Fruit fly (Drosophila melanogaster): ENCODE results near the gene CG42371.

CG42371 gene

dm6 chr2L:2182735-2183340 lies 34.2 kb downstream of the CG42371 start:
- no peak for TF ChIP-seq foxo (GFP tag; optimal IDR thresholded peaks at IDR 0.05)
- TF ChIP-seq Mio (GFP tag; optimal IDR thresholded peaks at IDR 0.05), result no peak
- no peak for TF ChIP-seq brk (GFP tag; optimal IDR thresholded peaks at IDR 0.05)
- no peak for TF ChIP-seq dmrt93B (GFP tag; optimal IDR thresholded peaks at IDR 0.05)
- no peak for TF ChIP-seq dsf (GFP tag; optimal IDR thresholded peaks at IDR 0.05; ENCODE audit: borderline replicate concordance)
- no peak for TF ChIP-seq jim (GFP tag; optimal IDR thresholded peaks at IDR 0.05)
- TF ChIP-seq woc (GFP tag; optimal IDR thresholded peaks at IDR 0.05), result no peak
- no peak for TF ChIP-seq HLH106 (tag; optimal IDR thresholded peaks at IDR 0.05)
- TF ChIP-seq br (GFP tag; optimal IDR thresholded peaks at IDR 0.05), result no peak
- no peak for TF ChIP-seq Hr78 (GFP tag; optimal IDR thresholded peaks at IDR 0.05)
- TF ChIP-seq Sp1 (GFP tag; optimal IDR thresholded peaks at IDR 0.05), result no peak
- TF ChIP-seq lola (GFP tag; optimal IDR thresholded peaks at IDR 0.05), result no peak
- TF ChIP-seq dl (GFP tag; optimal IDR thresholded peaks at IDR 0.05; ENCODE audit: insufficient read depth in 1 of 2, partially characterized antibody in 2 of 2), result no peak
- no peak for TF ChIP-seq tai (GFP tag; optimal IDR thresholded peaks at IDR 0.05)
- no peak for TF ChIP-seq Dfd (GFP tag; optimal IDR thresholded peaks at IDR 0.05)
- TF ChIP-seq pan (optimal IDR thresholded peaks at IDR 0.05), result no peak
- TF ChIP-seq sv (GFP tag; optimal IDR thresholded peaks at IDR 0.05), result no peak

dm6 chr2L:2181971-2182643 lies 34.9 kb downstream of the CG42371 start:
- TF ChIP-seq Sp1 (GFP tag; optimal IDR thresholded peaks at IDR 0.05) (peak; percentile 10), Abd-B (GFP tag; optimal IDR thresholded peaks at IDR 0.05) (no peak), dl (GFP tag; optimal IDR thresholded peaks at IDR 0.05; ENCODE audit: insufficient read depth in 1 of 2, partially characterized antibody in 2 of 2) (no peak), sv (GFP tag; optimal IDR thresholded peaks at IDR 0.05) (peak; percentile 31), fru (GFP tag; optimal IDR thresholded peaks at IDR 0.05) (peak; percentile 59), foxo (GFP tag; optimal IDR thresholded peaks at IDR 0.05) (peak in 1 of 2 experiments; percentile 37), br (GFP tag; optimal IDR thresholded peaks at IDR 0.05) (peak; percentile 7), Hr83 (GFP tag; optimal IDR thresholded peaks at IDR 0.05; ENCODE audit: poor library complexity, severe bottlenecking) (no peak), h (GFP tag; optimal IDR thresholded peaks at IDR 0.05) (peak; percentile 20), OdsH (GFP tag; optimal IDR thresholded peaks at IDR 0.05) (peak; percentile 5), psq (GFP tag; optimal IDR thresholded peaks at IDR 0.05) (peak; percentile 14), Hnf4 (GFP tag; optimal IDR thresholded peaks at IDR 0.05) (peak; percentile 10), woc (GFP tag; optimal IDR thresholded peaks at IDR 0.05) (peak; percentile 64), usp (GFP tag; optimal IDR thresholded peaks at IDR 0.05) (no peak), HLH106 (tag; optimal IDR thresholded peaks at IDR 0.05) (peak; percentile 34)

DNA sequence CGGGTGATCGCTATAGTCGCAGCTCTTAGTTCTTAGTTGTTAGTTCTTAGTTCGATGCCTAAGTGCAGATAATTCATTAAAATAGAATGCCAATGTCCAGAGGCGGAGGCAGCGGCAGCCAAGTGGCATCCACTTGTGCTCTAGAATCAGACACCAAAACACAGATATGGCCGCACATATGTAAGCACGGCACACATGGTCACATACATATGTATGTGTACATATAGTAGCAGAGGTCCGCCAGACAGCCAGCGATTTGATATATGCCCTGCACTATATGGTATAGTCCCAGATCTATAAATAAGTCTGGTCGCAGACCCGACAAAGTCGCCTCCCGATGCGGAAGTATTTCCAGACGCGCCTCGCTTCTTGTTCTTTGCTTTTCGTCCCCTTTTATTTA lies 36.4 kb downstream of the CG42371 start:
- no peak for TF ChIP-seq Vsx2 (GFP tag; optimal IDR thresholded peaks at IDR 0.05; ENCODE audit: partially characterized antibody)
- no peak for TF ChIP-seq Hr78 (GFP tag; optimal IDR thresholded peaks at IDR 0.05)
- no peak for TF ChIP-seq Sp1 (GFP tag; optimal IDR thresholded peaks at IDR 0.05)
- no peak for TF ChIP-seq N (GFP tag; optimal IDR thresholded peaks at IDR 0.05)
- no peak for TF ChIP-seq Myc (optimal IDR thresholded peaks at IDR 0.05)
- no peak for TF ChIP-seq pan (optimal IDR thresholded peaks at IDR 0.05)
- no peak for TF ChIP-seq Rel (GFP tag; optimal IDR thresholded peaks at IDR 0.05)
- TF ChIP-seq Rel (tag; optimal IDR thresholded peaks at IDR 0.05), result no peak
- no peak for TF ChIP-seq Hr83 (GFP tag; optimal IDR thresholded peaks at IDR 0.05; ENCODE audit: poor library complexity, severe bottlenecking)
- no peak for TF ChIP-seq CG32264 (GFP tag; optimal IDR thresholded peaks at IDR 0.05)
- no peak for TF ChIP-seq CrebA (GFP tag; optimal IDR thresholded peaks at IDR 0.05; ENCODE audit: borderline replicate concordance)

DNA sequence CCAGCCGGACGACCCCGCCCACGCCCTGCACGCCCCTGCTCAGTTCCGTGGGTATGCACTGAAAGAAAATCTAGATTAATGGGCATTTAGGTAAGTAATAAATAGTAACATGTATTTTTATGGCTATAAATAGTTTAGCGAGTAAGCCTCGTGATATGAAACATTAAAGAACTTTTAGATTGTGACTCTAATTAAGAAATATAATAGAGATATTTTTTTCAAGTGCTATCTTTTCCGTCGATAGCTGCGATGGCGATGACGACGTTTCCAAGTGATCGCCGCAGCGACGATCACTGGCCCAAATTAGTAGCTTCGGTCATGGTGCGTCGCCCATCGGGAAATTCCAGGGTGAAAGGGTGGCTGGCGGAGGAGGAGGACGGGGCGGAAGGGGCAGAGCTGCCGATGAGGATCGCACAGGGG lies 36.9 kb downstream of the CG42371 start:
- TF ChIP-seq h (GFP tag; optimal IDR thresholded peaks at IDR 0.05) (peak; percentile 77), psq (GFP tag; optimal IDR thresholded peaks at IDR 0.05) (peak; percentile 64), fru (GFP tag; optimal IDR thresholded peaks at IDR 0.05) (peak; percentile 75), br (GFP tag; optimal IDR thresholded peaks at IDR 0.05) (peak; percentile 63), Jra (GFP tag; optimal IDR thresholded peaks at IDR 0.05) (peak; percentile 14), Dif (GFP tag; optimal IDR thresholded peaks at IDR 0.05; ENCODE audit: partially characterized antibody) (no peak), Sp1 (GFP tag; optimal IDR thresholded peaks at IDR 0.05) (peak; percentile 68), OdsH (GFP tag; optimal IDR thresholded peaks at IDR 0.05) (peak; percentile 67), CG32264 (GFP tag; optimal IDR thresholded peaks at IDR 0.05) (peak; percentile 26), dmrt93B (GFP tag; optimal IDR thresholded peaks at IDR 0.05) (peak; percentile 40), CrebA (GFP tag; optimal IDR thresholded peaks at IDR 0.05; ENCODE audit: borderline replicate concordance) (no peak), Dfd (GFP tag; optimal IDR thresholded peaks at IDR 0.05) (no peak), Myc (optimal IDR thresholded peaks at IDR 0.05) (no peak), dl (GFP tag; optimal IDR thresholded peaks at IDR 0.05; ENCODE audit: insufficient read depth in 1 of 2, partially characterized antibody in 2 of 2) (no peak), HLH106 (tag; optimal IDR thresholded peaks at IDR 0.05) (peak; percentile 71), sv (GFP tag; optimal IDR thresholded peaks at IDR 0.05) (peak; percentile 64), sage (GFP tag; optimal IDR thresholded peaks at IDR 0.05) (peak; percentile 50), rgr (GFP tag; optimal IDR thresholded peaks at IDR 0.05) (peak; percentile 79), ey (GFP tag; optimal IDR thresholded peaks at IDR 0.05) (peak; percentile 69), Hnf4 (GFP tag; optimal IDR thresholded peaks at IDR 0.05) (peak; percentile 57), foxo (GFP tag; optimal IDR thresholded peaks at IDR 0.05) (peak in 1 of 2 experiments; percentile 81)

All from whole organism, wandering third instar larva.